Worm (Caenorhabditis elegans) whole organism, L1 larva: ENCODE results near the gene abt-4.

ENCODE experiments used
- aha-1 ChIP-seq: fragments of 150-350 bp; optimal IDR thresholded peaks from 2 replicates; lab custom pipeline; 2014; ENCODE audit warnings: missing biosample characterization, missing genetic modification characterization
- aly-2 ChIP-seq: fragments of 150-350 bp; optimal IDR thresholded peaks from 2 replicates; lab custom pipeline; 2014; ENCODE audit warnings: missing biosample characterization, missing genetic modification characterization
- ama-1 ChIP-seq: fragments of 150-350 bp; optimal IDR thresholded peaks from 2 replicates; lab custom pipeline; 2014
- egl-27 ChIP-seq, 2 experiments: fragments of 150-350 bp in 1 of 2; sonication (generic microtip); optimal IDR thresholded peaks; 3 replicates each; lab custom pipeline; 2017 to 2018; ENCODE audit warnings: missing biosample characterization in 2 of 2, missing genetic modification characterization in 2 of 2, missing genetic modification reagents in 2 of 2
- elt-3 ChIP-seq, 6 experiments: fragments of 150-350 bp in 1 of 6; sonication (generic microtip); optimal IDR thresholded peaks; 2 replicates each; lab custom pipeline; 2017 to 2018; ENCODE audit warnings: missing biosample characterization in 6 of 6, missing genetic modification characterization in 6 of 6, inconsistent platforms in 1 of 6
- ets-5 ChIP-seq: fragments of 200-800 bp; sonication (Bioruptor generic); IDR thresholded peaks from 2 replicates; pipeline ENCODE4 v1.3.6; 2022; ENCODE audit warnings: missing genetic modification characterization, missing compliant biosample characterization
- lin-39 ChIP-seq: fragments of 150-350 bp; optimal IDR thresholded peaks from 2 replicates; lab custom pipeline; 2014; ENCODE audit warnings: missing biosample characterization, missing genetic modification reagents, missing genetic modification characterization
- mdl-1 ChIP-seq, 2 experiments: fragments of 150-350 bp; optimal IDR thresholded peaks; 2 replicates each; lab custom pipeline; 2014 to 2017; ENCODE audit warnings: missing biosample characterization in 2 of 2, missing genetic modification characterization in 2 of 2, inconsistent platforms in 1 of 2
- nhr-237 ChIP-seq: fragments of 150-350 bp; optimal IDR thresholded peaks from 2 replicates; lab custom pipeline; 2014; ENCODE audit warnings: missing biosample characterization, missing genetic modification characterization
- pqm-1 ChIP-seq: sonication (generic microtip); optimal IDR thresholded peaks from 3 replicates; lab custom pipeline; 2017; ENCODE audit warnings: missing biosample characterization, missing genetic modification characterization
- skn-1 ChIP-seq: fragments of 150-350 bp; optimal IDR thresholded peaks from 2 replicates; lab custom pipeline; 2014; ENCODE audit warnings: missing biosample characterization, missing genetic modification characterization
- unc-130 ChIP-seq: fragments of 150-350 bp; optimal IDR thresholded peaks from 2 replicates; lab custom pipeline; 2017; ENCODE audit warnings: missing biosample characterization, missing genetic modification characterization, inconsistent platforms
- vab-15 ChIP-seq: sonication (generic microtip); optimal IDR thresholded peaks from 2 replicates; lab custom pipeline; 2017; ENCODE audit warnings: missing genotype, mild to moderate bottlenecking, missing genetic modification characterization, missing compliant biosample characterization

DNA sequence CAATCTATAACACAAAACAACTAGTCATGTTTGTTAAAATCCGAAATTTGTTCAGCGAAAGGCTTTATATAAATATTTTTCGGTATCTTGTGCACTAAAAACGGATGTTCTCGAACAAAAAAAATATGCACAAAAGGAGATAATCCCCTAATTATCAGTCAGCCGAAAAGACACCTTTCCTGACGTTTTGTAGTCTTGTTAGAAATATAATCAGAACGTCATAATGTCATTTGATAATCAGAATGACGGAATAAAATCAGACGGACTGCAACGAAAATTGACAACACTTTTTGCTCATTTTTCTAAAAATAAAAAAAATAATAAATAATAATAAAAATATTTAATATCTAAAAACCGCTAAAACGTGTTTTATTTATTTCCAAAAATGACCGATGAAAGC, 46.6 kb downstream of the abt-4 start:
- TF ChIP-seq aha-1 (tag; lab: Kevin White, UChicago) (no peak), pqm-1 (tag; lab: Kevin White, UChicago) (no peak), skn-1 (tag; lab: Kevin White, UChicago) (no peak), mdl-1 (tag; optimal IDR thresholded peaks at IDR 0.05; lab: Kevin White, UChicago) (no peak), aly-2 (tag; lab: Kevin White, UChicago) (no peak), unc-130 (tag; lab: Kevin White, UChicago) (no peak), ama-1 (lab: Kevin White, UChicago) (no peak), nhr-237 (no peak), elt-3 (tag; optimal IDR thresholded peaks at IDR 0.05; lab: Kevin White, UChicago) (no peak), vab-15 (no peak), lin-39 (no peak), egl-27 (tag; optimal IDR thresholded peaks at IDR 0.05; lab: Kevin White, UChicago) (no peak), ets-5 (GFP tag; lab: Robert Waterston, UW) (no peak)
